Worm (Caenorhabditis elegans) whole organism, L4 larva: ENCODE results near the gene lgc-10.
"Not testable (repeated sequence)": the region's sequence is repeated elsewhere in the genome, so short reads cannot be mapped to it uniquely, and the experiment has no call there.

Source experiments
- F44E2.7 ChIP-seq: fragments of 200-800 bp; sonication (Bioruptor generic); IDR thresholded peaks from 2 replicates; pipeline ENCODE4 v2.1.2; 2022; ENCODE audit warnings: missing genetic modification characterization, missing compliant biosample characterization
- Y75B8A.6 ChIP-seq: fragments of 200-800 bp; sonication (Bioruptor generic); IDR thresholded peaks from 2 replicates; pipeline ENCODE4 v1.3.6; 2022; ENCODE audit warnings: missing genetic modification reagents, missing genetic modification characterization, missing compliant biosample characterization
- ama-1 ChIP-seq: fragments of 150-350 bp; optimal IDR thresholded peaks from 2 replicates; lab custom pipeline; 2014; ENCODE audit warnings: inconsistent platforms, mixed read lengths
- dpl-1 ChIP-seq: fragments of 150-350 bp; optimal IDR thresholded peaks from 2 replicates; lab custom pipeline; 2014; ENCODE audit warnings: missing biosample characterization, missing genetic modification reagents, missing genetic modification characterization
- lsy-2 ChIP-seq, 2 experiments: fragments of 150-350 bp in 1 of 2; sonication (generic microtip) in 1 of 2; optimal IDR thresholded peaks; 2 replicates each; lab custom pipeline; 2014 to 2017; ENCODE audit warnings: missing biosample characterization in 2 of 2, missing genetic modification characterization in 2 of 2
- mep-1 ChIP-seq: fragments of 150-350 bp; sonication (generic microtip); optimal IDR thresholded peaks from 3 replicates; lab custom pipeline; 2014; ENCODE audit warnings: missing biosample characterization, missing genetic modification characterization
- nhr-28 ChIP-seq: fragments of 150-350 bp; optimal IDR thresholded peaks from 2 replicates; lab custom pipeline; 2014; ENCODE audit warnings: missing biosample characterization, missing genetic modification characterization

DNA sequence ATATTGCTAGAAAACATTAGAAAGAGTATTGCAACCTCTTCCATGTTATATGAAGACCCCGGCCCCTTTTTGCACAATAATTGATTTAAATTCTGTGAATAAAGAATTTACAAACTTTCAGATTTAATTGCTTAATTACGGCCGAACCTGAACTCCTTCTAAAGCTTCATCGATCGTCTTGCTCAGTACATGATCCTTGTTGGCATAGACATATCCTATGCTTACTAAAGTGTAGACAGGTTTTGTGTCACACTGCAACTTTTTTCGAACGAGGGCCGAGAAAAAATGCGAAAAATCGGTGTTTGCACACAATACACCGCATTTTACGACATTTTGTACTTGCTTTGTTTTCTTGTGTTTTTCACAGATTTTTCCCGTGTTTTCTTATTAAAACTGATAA lies 34.0 kb downstream of the lgc-10 start:
- not testable (repeated sequence) for TF ChIP-seq Y75B8A.6 (GFP tag; lab: Robert Waterston, UW); lsy-2 (tag; optimal IDR thresholded peaks at IDR 0.05; lab: Kevin White, UChicago); F44E2.7 (GFP tag; lab: Robert Waterston, UW); mep-1 (tag; lab: Kevin White, UChicago); dpl-1; ama-1 (lab: Kevin White, UChicago); nhr-28 (tag; lab: Kevin White, UChicago)
